Fruit fly (Drosophila melanogaster) whole organism, adult: ENCODE results near the gene CG6015.

ENCODE experiments used
- CG11617 ChIP-seq: fragments of 200-800 bp; sonication (Bioruptor generic); optimal IDR thresholded peaks from 2 replicates; lab custom pipeline; 2017; ENCODE audit warnings: mild to moderate bottlenecking, missing biosample characterization, missing genetic modification reagents, missing genetic modification characterization
- CG12768 ChIP-seq: fragments of 200-800 bp; sonication (Bioruptor generic); optimal IDR thresholded peaks from 2 replicates; lab custom pipeline; 2017; ENCODE audit warnings: missing biosample characterization, missing genetic modification characterization, mild to moderate bottlenecking, moderate library complexity, missing genetic modification reagents
- CG14711 ChIP-seq: fragments of 200-800 bp; sonication (Bioruptor generic); optimal IDR thresholded peaks from 2 replicates; lab custom pipeline; 2018; ENCODE audit warnings: missing biosample characterization, mild to moderate bottlenecking, missing genetic modification characterization, moderate library complexity
- CG1620 ChIP-seq: fragments of 200-800 bp; sonication (Bioruptor generic); optimal IDR thresholded peaks from 2 replicates; lab custom pipeline; 2016; ENCODE audit warnings: missing biosample characterization, missing genetic modification characterization
- CG33017 ChIP-seq: fragments of 200-800 bp; sonication (Bioruptor generic); optimal IDR thresholded peaks from 2 replicates; lab custom pipeline; 2018; ENCODE audit warnings: missing biosample characterization, mild to moderate bottlenecking, missing genetic modification characterization, moderate library complexity
- CG5204 ChIP-seq: fragments of 200-800 bp; sonication (Bioruptor generic); optimal IDR thresholded peaks from 2 replicates; lab custom pipeline; 2016; ENCODE audit warnings: missing biosample characterization, missing genetic modification characterization
- CG7045 ChIP-seq: fragments of 200-800 bp; sonication (Bioruptor generic); optimal IDR thresholded peaks from 2 replicates; lab custom pipeline; 2017; ENCODE audit warnings: missing biosample characterization, mild to moderate bottlenecking, missing genetic modification characterization
- CG7101 ChIP-seq: fragments of 200-800 bp; sonication (Bioruptor generic); optimal IDR thresholded peaks from 2 replicates; lab custom pipeline; 2018; ENCODE audit warnings: missing biosample characterization, mild to moderate bottlenecking, missing genetic modification characterization, moderate library complexity
- Clk ChIP-seq: fragments of 200-800 bp; sonication (Bioruptor generic); optimal IDR thresholded peaks from 2 replicates; lab custom pipeline; 2017; ENCODE audit warnings: missing biosample characterization, missing genetic modification characterization
- Crg-1 ChIP-seq: fragments of 200-800 bp; sonication (Bioruptor generic); optimal IDR thresholded peaks from 2 replicates; lab custom pipeline; 2016; ENCODE audit warnings: missing biosample characterization, missing genetic modification characterization
- Hr96 ChIP-seq: fragments of 200-800 bp; sonication (Bioruptor generic); optimal IDR thresholded peaks from 2 replicates; lab custom pipeline; 2016; ENCODE audit warnings: missing biosample characterization, missing genetic modification characterization
- Mnt ChIP-seq: fragments of 200-800 bp; sonication (Bioruptor generic); optimal IDR thresholded peaks from 2 replicates; lab custom pipeline; 2016; ENCODE audit warnings: missing biosample characterization, mild to moderate bottlenecking, missing genetic modification characterization
- bab1 ChIP-seq: fragments of 200-800 bp; sonication (Bioruptor generic); optimal IDR thresholded peaks from 3 replicates; lab custom pipeline; 2019; ENCODE audit warnings: missing biosample characterization, mild to moderate bottlenecking, missing genetic modification characterization, moderate library complexity
- cic ChIP-seq: fragments of 200-800 bp; sonication (Bioruptor generic); optimal IDR thresholded peaks from 2 replicates; lab custom pipeline; 2017; ENCODE audit warnings: missing biosample characterization, mild to moderate bottlenecking, missing genetic modification characterization, moderate library complexity
- cnc ChIP-seq, 2 experiments: fragments of >200 bp; optimal IDR thresholded peaks; 2 replicates each; lab custom pipeline; 2017
- kay ChIP-seq: fragments of 200-800 bp; sonication (Bioruptor generic); peaks from one replicate; lab custom pipeline; 2016; ENCODE audit warnings: missing biosample characterization, missing genetic modification characterization, borderline replicate concordance
- ovo ChIP-seq: fragments of 200-800 bp; sonication (Bioruptor generic); optimal IDR thresholded peaks from 2 replicates; lab custom pipeline; 2016; ENCODE audit warnings: missing biosample characterization, missing genetic modification characterization
- pad ChIP-seq: fragments of 200-800 bp; sonication (Bioruptor generic); optimal IDR thresholded peaks from 3 replicates; lab custom pipeline; 2017; ENCODE audit warnings: missing biosample characterization, missing genetic modification characterization, mild to moderate bottlenecking, moderate library complexity, missing genetic modification reagents
- tj ChIP-seq: fragments of 200-800 bp; sonication (Bioruptor generic); optimal IDR thresholded peaks from 3 replicates; lab custom pipeline; 2017; ENCODE audit warnings: missing biosample characterization, mild to moderate bottlenecking, missing genetic modification characterization, moderate library complexity
- toe ChIP-seq: fragments of 200-800 bp; sonication (Bioruptor generic); optimal IDR thresholded peaks from 2 replicates; lab custom pipeline; 2016; ENCODE audit warnings: missing biosample characterization, missing genetic modification characterization

CG6015 gene

DNA sequence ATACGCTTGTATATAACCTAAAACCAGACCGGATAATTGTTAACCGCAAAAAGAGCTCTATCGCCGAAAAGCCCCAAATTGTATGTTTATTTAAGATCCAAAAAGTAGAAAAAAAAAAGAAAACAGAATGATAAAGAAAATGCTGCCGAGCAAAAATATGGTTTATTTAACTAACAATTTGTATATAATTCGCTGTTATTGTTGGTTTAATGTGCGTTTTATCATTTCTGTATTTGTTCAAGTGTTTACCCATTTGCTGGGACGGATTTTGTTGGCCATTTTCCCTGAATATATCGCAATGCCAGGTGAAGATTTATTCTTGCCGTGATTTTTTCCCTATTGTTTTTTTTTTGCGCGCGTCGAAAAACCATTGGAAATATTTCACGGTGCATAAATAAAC, 23.0 kb upstream of the CG6015 start:
- TF ChIP-seq CG7101 (tag; lab: Kevin White, UChicago): no peak
- TF ChIP-seq kay (GFP tag; lab: Kevin White, UChicago): peak; percentile 58
- no peak for TF ChIP-seq CG7045

dm6 chr3R:22053740-22054139, 19.7 kb upstream of the CG6015 start:
- TF ChIP-seq bab1 (GFP tag; lab: Kevin White, UChicago) (no peak), CG7045 (no peak), tj (no peak), kay (GFP tag; lab: Kevin White, UChicago) (no peak), Mnt (GFP tag; lab: Kevin White, UChicago) (no peak), CG12768 (GFP tag; lab: Kevin White, UChicago) (no peak), Hr96 (GFP tag; lab: Kevin White, UChicago) (no peak), CG1620 (GFP tag; lab: Kevin White, UChicago) (no peak), cic (GFP tag; lab: Kevin White, UChicago) (no peak), toe (GFP tag; lab: Kevin White, UChicago) (no peak), Clk (GFP tag; lab: Kevin White, UChicago) (no peak), Crg-1 (GFP tag; lab: Kevin White, UChicago) (no peak), CG5204 (no peak), CG33017 (tag; lab: Kevin White, UChicago) (no peak), cnc (optimal IDR thresholded peaks at IDR 0.05; lab: Kevin White, UChicago) (no peak), CG11617 (GFP tag; lab: Kevin White, UChicago) (no peak), CG7101 (tag; lab: Kevin White, UChicago) (no peak)

- TF ChIP-seq Crg-1 (GFP tag; lab: Kevin White, UChicago) (no peak), tj (no peak), CG12768 (GFP tag; lab: Kevin White, UChicago) (no peak), CG7045 (no peak), Clk (GFP tag; lab: Kevin White, UChicago) (no peak), kay (GFP tag; lab: Kevin White, UChicago) (no peak), CG11617 (GFP tag; lab: Kevin White, UChicago) (no peak), bab1 (GFP tag; lab: Kevin White, UChicago) (no peak), CG33017 (tag; lab: Kevin White, UChicago) (no peak), CG7101 (tag; lab: Kevin White, UChicago) (no peak), cic (GFP tag; lab: Kevin White, UChicago) (no peak), CG1620 (GFP tag; lab: Kevin White, UChicago) (no peak)
These were observed 19.1 kb upstream of the CG6015 start for dm6 chr3R:22053202-22053601.

dm6 chr3R:22052235-22052634, 18.1 kb upstream of the CG6015 start:
- TF ChIP-seq CG11617 (GFP tag; lab: Kevin White, UChicago) (no peak), CG7045 (no peak), pad (GFP tag; lab: Kevin White, UChicago) (no peak), CG5204 (no peak), Crg-1 (GFP tag; lab: Kevin White, UChicago) (no peak), toe (GFP tag; lab: Kevin White, UChicago) (no peak), cic (GFP tag; lab: Kevin White, UChicago) (no peak), ovo (GFP tag; lab: Kevin White, UChicago) (no peak), CG1620 (GFP tag; lab: Kevin White, UChicago) (no peak), CG12768 (GFP tag; lab: Kevin White, UChicago) (no peak), CG33017 (tag; lab: Kevin White, UChicago) (no peak), Clk (GFP tag; lab: Kevin White, UChicago) (no peak), cnc (optimal IDR thresholded peaks at IDR 0.05; lab: Kevin White, UChicago) (no peak), kay (GFP tag; lab: Kevin White, UChicago) (no peak), CG7101 (tag; lab: Kevin White, UChicago) (no peak), CG14711 (tag; lab: Kevin White, UChicago) (no peak), Mnt (GFP tag; lab: Kevin White, UChicago) (no peak)

DNA sequence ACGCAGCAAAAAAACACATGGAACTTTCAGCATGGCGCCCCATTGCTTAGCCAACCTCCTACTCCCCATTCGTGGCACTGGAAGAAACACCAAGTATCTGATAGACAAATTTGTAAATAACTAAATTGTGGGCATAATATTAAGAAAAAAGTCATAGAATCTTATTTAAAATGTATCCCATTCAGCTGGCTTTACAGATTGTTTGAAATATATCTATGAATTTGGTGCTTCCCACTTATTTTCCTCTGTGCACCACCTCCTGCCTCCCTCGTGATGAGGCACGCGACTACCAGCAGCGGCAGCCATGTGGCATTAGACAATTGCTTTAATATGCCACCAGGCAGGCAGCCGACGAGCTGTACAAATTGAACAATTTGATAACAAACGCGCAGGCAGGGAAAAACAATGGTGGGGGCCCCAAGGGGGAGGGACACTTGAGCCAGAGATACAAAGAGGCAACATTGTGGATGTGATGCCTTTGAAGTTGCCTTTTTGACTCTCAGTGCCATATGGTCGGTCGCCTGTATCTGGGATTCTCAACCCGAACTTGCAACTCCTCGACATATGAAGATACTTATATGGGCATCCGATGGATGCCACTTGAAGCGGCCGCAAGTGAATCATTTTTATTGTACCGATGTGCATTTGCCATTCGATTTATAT, 15.2 kb upstream of the CG6015 start:
- TF ChIP-seq Mnt (GFP tag; lab: Kevin White, UChicago): no peak
- TF ChIP-seq CG33017 (tag; lab: Kevin White, UChicago): no peak
- TF ChIP-seq CG5204: no peak
- TF ChIP-seq CG12768 (GFP tag; lab: Kevin White, UChicago): no peak
- no peak for TF ChIP-seq ovo (GFP tag; lab: Kevin White, UChicago)
- TF ChIP-seq kay (GFP tag; lab: Kevin White, UChicago): no peak
- no peak for TF ChIP-seq bab1 (GFP tag; lab: Kevin White, UChicago)
- no peak for TF ChIP-seq Hr96 (GFP tag; lab: Kevin White, UChicago)
- no peak for TF ChIP-seq CG1620 (GFP tag; lab: Kevin White, UChicago)
- no peak for TF ChIP-seq cnc (optimal IDR thresholded peaks at IDR 0.05; lab: Kevin White, UChicago)
- TF ChIP-seq Crg-1 (GFP tag; lab: Kevin White, UChicago): no peak
- no peak for TF ChIP-seq CG7045
- no peak for TF ChIP-seq CG11617 (GFP tag; lab: Kevin White, UChicago)
- no peak for TF ChIP-seq cic (GFP tag; lab: Kevin White, UChicago)
- TF ChIP-seq Clk (GFP tag; lab: Kevin White, UChicago): no peak
- TF ChIP-seq toe (GFP tag; lab: Kevin White, UChicago): no peak
- TF ChIP-seq CG14711 (tag; lab: Kevin White, UChicago): no peak

- no peak for TF ChIP-seq CG7045
- no peak for TF ChIP-seq cnc (optimal IDR thresholded peaks at IDR 0.05; lab: Kevin White, UChicago)
- TF ChIP-seq pad (GFP tag; lab: Kevin White, UChicago): no peak
- no peak for TF ChIP-seq kay (GFP tag; lab: Kevin White, UChicago)
- no peak for TF ChIP-seq CG1620 (GFP tag; lab: Kevin White, UChicago)
- TF ChIP-seq CG12768 (GFP tag; lab: Kevin White, UChicago): no peak
- TF ChIP-seq CG14711 (tag; lab: Kevin White, UChicago): no peak
- no peak for TF ChIP-seq cic (GFP tag; lab: Kevin White, UChicago)
These were observed 13.3 kb upstream of the CG6015 start for dm6 chr3R:22047412-22047811.
